Worm (Caenorhabditis elegans): ENCODE measurements around the gene R07A4.4.

The R07A4.4 gene

DNA sequence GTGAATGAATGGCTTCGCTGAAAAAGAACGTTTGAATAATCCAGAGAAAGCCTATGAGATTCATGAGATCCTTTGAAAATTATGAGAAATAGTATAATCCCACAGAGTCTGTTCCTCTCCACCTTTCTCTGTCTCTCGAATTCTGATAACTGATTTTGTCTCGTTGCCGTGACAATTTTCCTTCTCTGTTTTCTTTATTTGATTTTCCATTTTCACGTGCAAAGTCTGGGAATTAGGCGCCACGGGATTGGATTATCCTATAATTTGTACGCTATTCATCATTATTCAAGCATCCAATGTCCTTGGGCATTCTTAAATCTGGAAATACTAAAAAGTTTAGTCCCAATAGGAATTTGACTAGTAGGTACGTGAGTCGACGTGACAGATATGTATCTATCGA lies 945 bp upstream of the R07A4.4 start:
- TF ChIP-seq ztf-29 (GFP tag; IDR thresholded peaks at IDR 0.05) (no peak), cog-1 (tag; optimal IDR thresholded peaks at IDR 0.05) (no peak), T22C8.4 (GFP tag; IDR thresholded peaks at IDR 0.05) (no peak), ztf-23 (GFP tag; IDR thresholded peaks at IDR 0.05) (no peak)

DNA sequence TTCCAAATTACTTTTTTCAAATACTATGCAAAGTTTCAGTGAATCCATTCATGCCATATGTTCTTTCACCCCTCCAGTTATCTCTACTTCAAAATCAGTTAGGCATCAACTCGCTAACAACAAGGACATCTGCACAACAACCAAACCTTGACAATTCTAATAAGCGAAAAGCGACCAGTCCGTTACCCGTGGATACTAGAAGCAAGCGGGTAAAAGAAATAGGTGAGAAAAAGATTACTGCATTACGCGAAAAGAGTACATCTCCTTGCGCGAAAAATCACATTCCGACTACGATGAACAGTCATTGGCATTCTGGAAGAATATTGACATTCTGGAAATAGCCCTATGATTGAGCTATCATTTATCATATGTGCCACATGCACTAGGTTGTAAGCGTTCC lies 1.3 kb downstream of the R07A4.4 start:
- no peak for TF ChIP-seq tab-1 (GFP tag; IDR thresholded peaks at IDR 0.05)
- no peak for TF ChIP-seq med-1 (GFP tag; optimal IDR thresholded peaks at IDR 0.05; ENCODE audit: insufficient read depth)
- no peak for TF ChIP-seq cog-1 (tag; optimal IDR thresholded peaks at IDR 0.05)
- no peak for TF ChIP-seq ztf-23 (GFP tag; IDR thresholded peaks at IDR 0.05)
- TF ChIP-seq ztf-29 (GFP tag; IDR thresholded peaks at IDR 0.05): no peak
- no peak for TF ChIP-seq T22C8.4 (GFP tag; IDR thresholded peaks at IDR 0.05)
- no peak for TF ChIP-seq flt-1 (GFP tag; IDR thresholded peaks at IDR 0.05)
- TF ChIP-seq klf-2 (GFP tag; conservative IDR thresholded peaks at IDR 0.05): no peak
- no peak for TF ChIP-seq ref-1 (GFP tag; conservative IDR thresholded peaks at IDR 0.05)

DNA sequence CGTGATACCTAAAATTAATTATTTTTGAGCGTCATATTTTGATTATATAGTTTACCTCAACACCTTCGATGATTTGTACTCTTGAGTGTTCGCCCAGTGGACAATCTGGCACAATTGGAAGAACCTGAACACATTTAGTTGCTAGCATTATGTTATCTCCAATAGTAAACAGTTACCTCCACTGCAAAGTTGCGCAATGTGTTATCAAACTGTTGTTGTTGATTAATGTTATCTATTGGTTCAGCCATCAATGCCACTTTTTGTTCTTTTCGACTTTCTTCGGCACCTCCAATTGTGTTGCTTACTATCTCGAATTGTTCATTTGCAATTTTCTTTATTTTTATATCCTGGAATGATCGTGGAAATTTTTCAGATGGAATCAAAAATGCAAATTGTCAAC lies 3.0 kb downstream of the R07A4.4 start:
- TF ChIP-seq flt-1 (GFP tag; IDR thresholded peaks at IDR 0.05): no peak
- TF ChIP-seq cog-1 (tag; optimal IDR thresholded peaks at IDR 0.05): no peak
- no peak for TF ChIP-seq tab-1 (GFP tag; IDR thresholded peaks at IDR 0.05)
- TF ChIP-seq ztf-29 (GFP tag; IDR thresholded peaks at IDR 0.05): no peak
- TF ChIP-seq ref-1 (GFP tag; conservative IDR thresholded peaks at IDR 0.05): no peak
- no peak for TF ChIP-seq T22C8.4 (GFP tag; IDR thresholded peaks at IDR 0.05)
- TF ChIP-seq med-1 (GFP tag; optimal IDR thresholded peaks at IDR 0.05; ENCODE audit: insufficient read depth): no peak
- TF ChIP-seq klf-2 (GFP tag; conservative IDR thresholded peaks at IDR 0.05): no peak
- no peak for TF ChIP-seq ztf-23 (GFP tag; IDR thresholded peaks at IDR 0.05)

DNA sequence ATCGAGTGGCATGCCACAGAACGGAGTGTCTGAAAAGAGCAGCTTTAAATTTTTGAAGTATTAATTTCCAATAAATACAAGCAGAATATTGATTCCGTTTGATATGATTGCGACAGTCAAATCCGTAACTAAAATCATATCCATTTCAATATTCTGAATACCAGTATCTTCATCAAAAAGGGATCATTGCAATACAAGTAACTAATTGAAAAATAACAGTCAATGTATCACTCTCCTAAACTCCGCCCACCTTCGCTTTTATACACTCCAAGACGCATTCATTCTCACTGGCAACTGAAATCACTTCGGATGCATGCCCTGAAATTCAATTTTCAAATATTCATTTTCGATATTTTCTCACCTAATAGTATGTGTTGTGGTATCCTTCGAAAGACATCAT lies 4.1 kb downstream of the R07A4.4 start, which contains the start of gene R07A4.3:
R07A4.3 (plus strand) TSS at position 301 of the 400 bp plus-strand sequence.
- TF ChIP-seq cog-1 (tag; optimal IDR thresholded peaks at IDR 0.05): no peak
- no peak for TF ChIP-seq flt-1 (GFP tag; IDR thresholded peaks at IDR 0.05)
- no peak for TF ChIP-seq ztf-29 (GFP tag; IDR thresholded peaks at IDR 0.05)
- no peak for TF ChIP-seq T22C8.4 (GFP tag; IDR thresholded peaks at IDR 0.05)
- TF ChIP-seq ztf-23 (GFP tag; IDR thresholded peaks at IDR 0.05): no peak
- no peak for TF ChIP-seq med-1 (GFP tag; optimal IDR thresholded peaks at IDR 0.05; ENCODE audit: insufficient read depth)
- TF ChIP-seq klf-2 (GFP tag; conservative IDR thresholded peaks at IDR 0.05): no peak
- TF ChIP-seq ref-1 (GFP tag; conservative IDR thresholded peaks at IDR 0.05): no peak
- TF ChIP-seq tab-1 (GFP tag; IDR thresholded peaks at IDR 0.05): no peak

DNA sequence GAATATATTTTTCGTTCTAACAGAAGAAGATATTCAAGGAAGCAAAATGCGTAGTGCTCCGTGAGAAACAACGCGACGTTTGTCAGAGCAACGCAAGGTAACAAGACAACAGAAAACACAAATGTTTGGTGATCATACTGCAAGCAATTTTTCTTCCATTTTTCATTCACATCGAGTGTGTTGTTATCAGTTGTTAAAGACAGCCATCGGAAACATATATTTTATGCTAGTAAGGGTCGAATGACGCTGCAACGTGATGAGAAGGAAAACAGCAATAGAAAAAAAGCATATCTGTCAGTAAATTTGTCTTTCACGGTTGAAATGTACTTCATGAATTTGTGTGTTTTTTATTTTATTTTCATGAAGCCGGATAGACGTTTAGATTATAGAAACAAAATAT lies 9.4 kb downstream of the R07A4.4 start:
- no peak for TF ChIP-seq med-1 (GFP tag; optimal IDR thresholded peaks at IDR 0.05; ENCODE audit: insufficient read depth)
- no peak for TF ChIP-seq ztf-23 (GFP tag; IDR thresholded peaks at IDR 0.05)
- TF ChIP-seq ztf-29 (GFP tag; IDR thresholded peaks at IDR 0.05): no peak
- no peak for TF ChIP-seq klf-2 (GFP tag; conservative IDR thresholded peaks at IDR 0.05)

DNA sequence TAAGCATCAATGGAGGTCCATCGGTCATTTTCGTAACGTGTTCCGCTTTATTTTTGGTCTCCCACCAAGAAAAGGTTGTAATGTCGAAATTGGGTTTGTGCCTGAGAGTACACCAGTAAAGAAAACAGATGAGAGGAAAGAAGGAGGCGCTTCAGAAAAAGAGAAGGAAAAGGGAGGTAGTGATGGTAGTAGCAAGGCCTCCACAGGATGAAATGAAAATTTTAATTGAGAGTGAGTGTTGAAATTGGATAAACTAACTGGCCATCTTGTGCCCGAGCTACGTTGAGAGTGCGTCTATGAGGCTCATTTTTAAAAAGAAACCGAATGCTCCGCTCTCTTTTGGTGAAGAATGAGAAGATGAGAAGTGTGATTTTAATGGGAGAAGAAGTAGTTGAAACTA lies 11.1 kb downstream of the R07A4.4 start, which contains the start of gene R07A4.2:
R07A4.2 (minus strand) TSS at position 101 of the 400 bp plus-strand sequence.
- no peak for TF ChIP-seq cog-1 (tag; optimal IDR thresholded peaks at IDR 0.05)
- TF ChIP-seq tab-1 (GFP tag; IDR thresholded peaks at IDR 0.05): no peak
- no peak for TF ChIP-seq ztf-23 (GFP tag; IDR thresholded peaks at IDR 0.05)
- TF ChIP-seq flt-1 (GFP tag; IDR thresholded peaks at IDR 0.05): no peak
- TF ChIP-seq T22C8.4 (GFP tag; IDR thresholded peaks at IDR 0.05): no peak
- TF ChIP-seq ztf-29 (GFP tag; IDR thresholded peaks at IDR 0.05): no peak
- no peak for TF ChIP-seq klf-2 (GFP tag; conservative IDR thresholded peaks at IDR 0.05)
- TF ChIP-seq ref-1 (GFP tag; conservative IDR thresholded peaks at IDR 0.05): no peak

DNA sequence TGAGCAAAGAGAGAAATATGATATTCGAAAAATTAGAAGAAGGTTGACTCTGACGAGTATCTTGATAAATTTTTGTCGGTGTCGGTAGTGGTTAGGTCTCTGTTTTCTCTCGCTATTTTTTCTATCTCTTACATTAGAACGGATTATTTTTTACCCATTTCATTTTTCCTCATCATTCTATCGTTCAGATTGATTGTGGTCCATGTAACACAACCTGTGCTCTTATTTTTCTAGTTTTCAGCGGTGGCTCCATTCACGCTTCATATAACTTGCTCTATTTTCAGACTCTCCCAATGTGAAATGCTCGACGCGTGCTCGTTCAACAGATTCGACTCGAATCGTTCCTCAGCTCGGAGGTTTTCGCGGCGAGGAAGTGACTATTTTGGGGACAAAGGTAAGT lies 23.5 kb downstream of the R07A4.4 start, which contains the start of gene egl-36:
egl-36 (plus strand) TSS at position 301 of the 400 bp plus-strand sequence.
- TF ChIP-seq cog-1 (tag; optimal IDR thresholded peaks at IDR 0.05): no peak
- no peak for TF ChIP-seq ztf-23 (GFP tag; IDR thresholded peaks at IDR 0.05)
- TF ChIP-seq flt-1 (GFP tag; IDR thresholded peaks at IDR 0.05): no peak
- no peak for TF ChIP-seq ref-1 (GFP tag; conservative IDR thresholded peaks at IDR 0.05)
- TF ChIP-seq T22C8.4 (GFP tag; IDR thresholded peaks at IDR 0.05): no peak
- TF ChIP-seq klf-2 (GFP tag; conservative IDR thresholded peaks at IDR 0.05): no peak
- no peak for TF ChIP-seq med-1 (GFP tag; optimal IDR thresholded peaks at IDR 0.05; ENCODE audit: insufficient read depth)
- TF ChIP-seq tab-1 (GFP tag; IDR thresholded peaks at IDR 0.05): no peak
- TF ChIP-seq ztf-29 (GFP tag; IDR thresholded peaks at IDR 0.05): no peak

DNA sequence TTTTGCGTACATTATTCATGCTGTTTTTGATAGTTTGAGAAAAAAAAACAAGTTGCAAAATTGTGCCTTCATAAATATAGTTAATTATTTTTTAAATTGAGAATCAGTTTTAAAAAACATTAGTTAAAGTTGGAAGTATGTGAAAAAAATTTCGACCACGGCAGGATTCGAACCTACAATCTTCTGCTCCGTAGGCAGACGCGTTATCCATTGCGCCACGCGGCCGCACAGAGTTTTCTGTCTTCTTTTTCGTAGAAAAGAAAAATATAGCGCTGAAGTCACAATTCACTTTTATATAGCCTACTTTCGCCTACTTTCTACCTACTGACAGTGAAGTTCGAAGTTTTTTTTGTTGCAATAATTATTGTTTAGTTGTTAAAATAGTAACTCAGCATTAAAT lies 25.7 kb downstream of the R07A4.4 start:
- TF ChIP-seq T22C8.4 (GFP tag; IDR thresholded peaks at IDR 0.05) (no peak), tab-1 (GFP tag; IDR thresholded peaks at IDR 0.05) (no peak), ref-1 (GFP tag; conservative IDR thresholded peaks at IDR 0.05) (no peak), ztf-23 (GFP tag; IDR thresholded peaks at IDR 0.05) (no peak), cog-1 (tag; optimal IDR thresholded peaks at IDR 0.05) (no peak), ztf-29 (GFP tag; IDR thresholded peaks at IDR 0.05) (no peak), med-1 (GFP tag; optimal IDR thresholded peaks at IDR 0.05; ENCODE audit: insufficient read depth) (no peak), flt-1 (GFP tag; IDR thresholded peaks at IDR 0.05) (no peak), klf-2 (GFP tag; conservative IDR thresholded peaks at IDR 0.05) (no peak)

DNA sequence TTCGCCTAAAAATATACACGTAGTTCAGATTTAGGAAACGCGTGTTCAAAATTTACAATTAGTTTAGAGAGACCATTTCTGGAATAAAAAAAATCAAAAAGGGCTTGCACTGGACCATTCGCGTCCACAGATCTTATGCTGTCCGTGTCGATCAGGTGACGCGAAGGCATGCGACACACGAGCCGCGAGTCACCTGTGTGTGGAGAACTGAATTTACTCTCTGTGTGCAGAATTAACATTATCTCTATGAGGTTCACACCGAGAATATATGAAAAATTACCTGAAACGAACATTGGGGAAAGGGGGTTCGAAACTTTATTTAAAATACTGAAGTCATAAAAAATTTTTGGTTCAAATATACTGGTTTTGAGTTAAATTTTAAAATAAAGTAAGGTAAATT lies 29.8 kb downstream of the R07A4.4 start:
- TF ChIP-seq tab-1 (GFP tag; IDR thresholded peaks at IDR 0.05): no peak
- no peak for TF ChIP-seq klf-2 (GFP tag; conservative IDR thresholded peaks at IDR 0.05)
- TF ChIP-seq med-1 (GFP tag; optimal IDR thresholded peaks at IDR 0.05; ENCODE audit: insufficient read depth): no peak
- no peak for TF ChIP-seq T22C8.4 (GFP tag; IDR thresholded peaks at IDR 0.05)
- TF ChIP-seq ztf-23 (GFP tag; IDR thresholded peaks at IDR 0.05): no peak
- no peak for TF ChIP-seq flt-1 (GFP tag; IDR thresholded peaks at IDR 0.05)
- no peak for TF ChIP-seq ref-1 (GFP tag; conservative IDR thresholded peaks at IDR 0.05)
- no peak for TF ChIP-seq cog-1 (tag; optimal IDR thresholded peaks at IDR 0.05)
- TF ChIP-seq ztf-29 (GFP tag; IDR thresholded peaks at IDR 0.05): no peak

DNA sequence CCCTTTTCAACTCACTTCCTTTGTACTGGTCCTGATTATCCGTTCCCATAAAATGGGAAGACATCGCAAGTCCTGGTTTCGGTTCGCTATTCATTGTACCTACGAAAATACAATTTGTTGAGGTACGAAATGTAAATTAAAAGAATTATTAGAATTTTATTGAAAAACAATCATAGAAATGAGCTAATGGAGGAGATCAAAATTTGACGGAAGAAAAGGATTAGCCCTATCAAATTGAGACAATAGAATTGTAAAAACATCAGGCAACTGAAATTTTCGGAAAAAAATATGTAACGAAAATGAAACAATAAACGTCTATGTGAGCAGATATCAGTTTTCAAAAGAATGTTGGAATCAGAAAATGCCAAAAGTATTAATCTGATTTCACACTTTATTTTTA lies 35.6 kb downstream of the R07A4.4 start, which contains the start of gene mbr-1:
mbr-1 (minus strand) TSS at position 101 of the 400 bp plus-strand sequence.
- no peak for TF ChIP-seq T22C8.4 (GFP tag; IDR thresholded peaks at IDR 0.05)
